Worm (Caenorhabditis elegans): ENCODE results near the gene twk-28.

twk-28 gene

ce11 chrX:4252047-4252446 lies 27.1 kb downstream of the twk-28 start, which contains the start of gene srv-5:
Gene srv-5 (plus strand): TSS chrX:4252347.
- no peak for TF ChIP-seq him-1 (tag; optimal IDR thresholded peaks at IDR 0.05)
- TF ChIP-seq W03F9.2 (tag; optimal IDR thresholded peaks at IDR 0.05) = no peak
- no peak for TF ChIP-seq dao-5 (tag; optimal IDR thresholded peaks at IDR 0.05)

- TF ChIP-seq him-1 (tag; optimal IDR thresholded peaks at IDR 0.05) = no peak
- TF ChIP-seq dao-5 (tag; optimal IDR thresholded peaks at IDR 0.05) = no peak
- no peak for TF ChIP-seq W03F9.2 (tag; optimal IDR thresholded peaks at IDR 0.05)
Observed at ce11 chrX:4248949-4249348, 30.2 kb downstream of the twk-28 start, which contains the start of gene hlh-13. Gene hlh-13 (plus strand): TSS chrX:4249249.

- TF ChIP-seq W03F9.2 (tag; optimal IDR thresholded peaks at IDR 0.05) = no peak
- TF ChIP-seq him-1 (tag; optimal IDR thresholded peaks at IDR 0.05) = no peak
- TF ChIP-seq dao-5 (tag; optimal IDR thresholded peaks at IDR 0.05) = no peak
Observed at ce11 chrX:4248417-4248816, 30.7 kb downstream of the twk-28 start.

- TF ChIP-seq W03F9.2 (tag; optimal IDR thresholded peaks at IDR 0.05) (no peak), dao-5 (tag; optimal IDR thresholded peaks at IDR 0.05) (peak; percentile 44)
Observed at ce11 chrX:4246867-4247591, 32.1 kb downstream of the twk-28 start, which contains the start of gene F48D6.4. Gene F48D6.4 (minus strand): TSS chrX:4247212.

ce11 chrX:4246237-4246697 lies 32.9 kb downstream of the twk-28 start:
- no peak for TF ChIP-seq W03F9.2 (tag; optimal IDR thresholded peaks at IDR 0.05)
- TF ChIP-seq him-1 (tag; optimal IDR thresholded peaks at IDR 0.05) = no peak
- no peak for TF ChIP-seq dao-5 (tag; optimal IDR thresholded peaks at IDR 0.05)

ce11 chrX:4245124-4245523 lies 34.0 kb downstream of the twk-28 start:
- TF ChIP-seq dao-5 (tag; optimal IDR thresholded peaks at IDR 0.05) = no peak
- peak; percentile 3 for TF ChIP-seq W03F9.2 (tag; optimal IDR thresholded peaks at IDR 0.05)
- TF ChIP-seq him-1 (tag; optimal IDR thresholded peaks at IDR 0.05) = no peak

ce11 chrX:4244489-4245123 lies 34.5 kb downstream of the twk-28 start:
- TF ChIP-seq him-1 (tag; optimal IDR thresholded peaks at IDR 0.05) = no peak
- no peak for TF ChIP-seq W03F9.2 (tag; optimal IDR thresholded peaks at IDR 0.05)
- no peak for TF ChIP-seq dao-5 (tag; optimal IDR thresholded peaks at IDR 0.05)

- no peak for TF ChIP-seq him-1 (tag; optimal IDR thresholded peaks at IDR 0.05)
- no peak for TF ChIP-seq W03F9.2 (tag; optimal IDR thresholded peaks at IDR 0.05)
- no peak for TF ChIP-seq dao-5 (tag; optimal IDR thresholded peaks at IDR 0.05)
Observed at ce11 chrX:4238971-4239370, 40.2 kb downstream of the twk-28 start.

ce11 chrX:4235752-4236151 lies 43.4 kb downstream of the twk-28 start, which contains the start of gene rab-37:
Gene rab-37 (minus strand): TSS chrX:4235852.
- no peak for TF ChIP-seq dao-5 (tag; optimal IDR thresholded peaks at IDR 0.05)
- TF ChIP-seq him-1 (tag; optimal IDR thresholded peaks at IDR 0.05) = no peak
- TF ChIP-seq W03F9.2 (tag; optimal IDR thresholded peaks at IDR 0.05) = no peak
